Worm (Caenorhabditis elegans) whole organism, young adult: ENCODE results near the gene str-40.

Source experiments
- B0019.2 ChIP-seq: fragments of 200-800 bp; sonication (Bioruptor generic); conservative IDR thresholded peaks from 2 replicates; pipeline ENCODE4 v1.3.6; 2022; ENCODE audit warnings: missing genetic modification reagents, missing genetic modification characterization, missing compliant biosample characterization
- F37B4.10 ChIP-seq: fragments of 200-800 bp; sonication (Bioruptor generic); IDR thresholded peaks from 2 replicates; pipeline ENCODE4 v1.3.6; 2022; ENCODE audit warnings: missing genetic modification characterization, missing compliant biosample characterization
- F49E8.2 ChIP-seq: sonication (generic microtip); optimal IDR thresholded peaks from 3 replicates; lab custom pipeline; 2017; ENCODE audit warnings: missing genetic modification characterization, mild to moderate bottlenecking, missing compliant biosample characterization, antibody characterized with exemption, moderate library complexity; ENCODE audit not compliant: insufficient read depth
- F52B5.7 ChIP-seq: sonication (generic microtip); optimal IDR thresholded peaks from 2 replicates; lab custom pipeline; 2016; ENCODE audit warnings: mild to moderate bottlenecking, missing genetic modification characterization, missing compliant biosample characterization
- F57A8.1 ChIP-seq: fragments of 200-800 bp; sonication (Bioruptor generic); optimal IDR thresholded peaks from 2 replicates; lab custom pipeline; 2018; ENCODE audit warnings: mild to moderate bottlenecking, missing genetic modification characterization, moderate library complexity, missing compliant biosample characterization
- F57C9.4 ChIP-seq: sonication (generic microtip); optimal IDR thresholded peaks from 2 replicates; lab custom pipeline; 2017; ENCODE audit warnings: mild to moderate bottlenecking, missing genetic modification characterization, missing compliant biosample characterization
- K11D2.4 ChIP-seq: fragments of 200-800 bp; sonication (Bioruptor generic); IDR thresholded peaks from 2 replicates; pipeline ENCODE4 v1.3.6; 2022; ENCODE audit warnings: missing genetic modification reagents, missing genetic modification characterization, missing compliant biosample characterization
- T07F8.4 ChIP-seq: sonication (generic microtip); optimal IDR thresholded peaks from 2 replicates; lab custom pipeline; 2016; ENCODE audit warnings: mild to moderate bottlenecking, missing genetic modification characterization, moderate library complexity, missing compliant biosample characterization
- Y53F4B.3 ChIP-seq: fragments of 200-800 bp; sonication (Bioruptor generic); IDR thresholded peaks from 2 replicates; pipeline ENCODE4 v1.3.6; 2022; ENCODE audit warnings: missing genetic modification reagents, missing genetic modification characterization, missing compliant biosample characterization
- Y56A3A.18 ChIP-seq: fragments of 200-800 bp; sonication (Bioruptor generic); IDR thresholded peaks from 2 replicates; pipeline ENCODE4 v1.3.6; 2022; ENCODE audit warnings: missing genetic modification reagents, missing genetic modification characterization, missing compliant biosample characterization
- ZK185.1 ChIP-seq: sonication (generic microtip); optimal IDR thresholded peaks from 2 replicates; lab custom pipeline; 2016; ENCODE audit warnings: mild to moderate bottlenecking, missing genetic modification characterization, missing compliant biosample characterization; ENCODE audit not compliant: poor library complexity, severe bottlenecking
- aptf-3 ChIP-seq: fragments of 200-800 bp; sonication (Bioruptor generic); IDR thresholded peaks from 2 replicates; pipeline ENCODE4 v1.3.6; 2022; ENCODE audit warnings: missing genetic modification characterization, missing compliant biosample characterization
- athp-1 ChIP-seq: sonication (generic microtip); optimal IDR thresholded peaks from 2 replicates; lab custom pipeline; 2017; ENCODE audit warnings: mild to moderate bottlenecking, missing genetic modification characterization, missing compliant biosample characterization
- ccch-3 ChIP-seq: fragments of 200-800 bp; sonication (Bioruptor generic); optimal IDR thresholded peaks from 2 replicates; lab custom pipeline; 2018; ENCODE audit warnings: mild to moderate bottlenecking, missing genetic modification characterization, missing compliant biosample characterization
- ceh-100 ChIP-seq: fragments of 200-800 bp; sonication (Bioruptor generic); IDR thresholded peaks from 2 replicates; pipeline ENCODE4 v1.3.6; 2022; ENCODE audit warnings: missing genetic modification reagents, missing genetic modification characterization, missing compliant biosample characterization
- ceh-79 ChIP-seq: sonication (generic microtip); optimal IDR thresholded peaks from 2 replicates; lab custom pipeline; 2017; ENCODE audit warnings: mild to moderate bottlenecking, missing genetic modification characterization, missing compliant biosample characterization
- dpl-1 ChIP-seq: fragments of 150-350 bp; optimal IDR thresholded peaks from 2 replicates; lab custom pipeline; 2014; ENCODE audit warnings: missing biosample characterization, missing genetic modification reagents, missing genetic modification characterization
- efl-1 ChIP-seq: fragments of 150-350 bp; optimal IDR thresholded peaks from 2 replicates; lab custom pipeline; 2014; ENCODE audit warnings: missing biosample characterization, missing genetic modification reagents, missing genetic modification characterization
- egrh-3 ChIP-seq: fragments of 200-800 bp; sonication (Bioruptor generic); IDR thresholded peaks from 2 replicates; pipeline ENCODE4 v1.3.6; 2022; ENCODE audit warnings: missing genetic modification reagents, missing genetic modification characterization, missing compliant biosample characterization
- ekl-4 ChIP-seq: fragments of 200-800 bp; sonication (Bioruptor generic); IDR thresholded peaks from 2 replicates; pipeline ENCODE4 v1.3.6; 2022; ENCODE audit warnings: missing genetic modification reagents, missing genetic modification characterization, missing compliant biosample characterization
- fkh-3 ChIP-seq: sonication (generic microtip); optimal IDR thresholded peaks from 2 replicates; lab custom pipeline; 2016; ENCODE audit warnings: mild to moderate bottlenecking, missing genetic modification characterization, missing compliant biosample characterization
- gei-17 ChIP-seq: fragments of 200-800 bp; sonication (Bioruptor generic); optimal IDR thresholded peaks from 2 replicates; lab custom pipeline; 2018; ENCODE audit warnings: mild to moderate bottlenecking, missing genetic modification characterization, missing compliant biosample characterization
- him-1 ChIP-seq: sonication (generic microtip); optimal IDR thresholded peaks from 2 replicates; lab custom pipeline; 2016; ENCODE audit warnings: missing genotype, missing genetic modification reagents, missing genetic modification characterization, missing compliant biosample characterization
- hmg-1.2 ChIP-seq: fragments of 200-800 bp; sonication (Bioruptor generic); IDR thresholded peaks from 2 replicates; pipeline ENCODE4 v1.3.6; 2022; ENCODE audit warnings: missing genetic modification reagents, missing genetic modification characterization, missing compliant biosample characterization
- lin-35 ChIP-seq, 3 experiments: fragments of 150-350 bp in 2 of 3; sonication (generic microtip) in 1 of 3; optimal IDR thresholded peaks; 2 replicates each; lab custom pipeline; 2014 to 2018; ENCODE audit warnings: missing biosample characterization in 3 of 3, missing genetic modification characterization in 3 of 3, missing genetic modification reagents in 3 of 3
- lin-54 ChIP-seq: fragments of 200-800 bp; sonication (Bioruptor generic); optimal IDR thresholded peaks from 2 replicates; lab custom pipeline; 2018; ENCODE audit warnings: mild to moderate bottlenecking, missing genetic modification characterization, missing compliant biosample characterization
- madf-3 ChIP-seq: fragments of 200-800 bp; sonication (Bioruptor generic); IDR thresholded peaks from 2 replicates; pipeline ENCODE4 v1.3.6; 2022; ENCODE audit warnings: missing genetic modification reagents, missing genetic modification characterization, missing compliant biosample characterization
- madf-8 ChIP-seq: fragments of 200-800 bp; sonication (Bioruptor generic); conservative IDR thresholded peaks from 2 replicates; pipeline ENCODE4 v1.3.6; 2022; ENCODE audit warnings: missing genetic modification reagents, missing genetic modification characterization, missing compliant biosample characterization
- mcd-1 ChIP-seq: fragments of 200-800 bp; sonication (Bioruptor generic); IDR thresholded peaks from 2 replicates; pipeline ENCODE4 v1.3.6; 2022; ENCODE audit warnings: missing genetic modification reagents, missing genetic modification characterization, missing compliant biosample characterization
- rcor-1 ChIP-seq: fragments of 200-800 bp; sonication (Bioruptor generic); IDR thresholded peaks from 2 replicates; pipeline ENCODE4 v1.3.6; 2022; ENCODE audit warnings: missing genetic modification reagents, missing genetic modification characterization, missing compliant biosample characterization
- rec-8 ChIP-seq, 2 experiments: sonication (generic microtip); optimal IDR thresholded peaks; 2 replicates each; lab custom pipeline; 2016; ENCODE audit warnings: mild to moderate bottlenecking in 2 of 2, missing genetic modification characterization in 2 of 2, missing genetic modification reagents in 2 of 2, missing genotype in 2 of 2, missing biosample characterization in 1 of 2, missing compliant biosample characterization in 1 of 2, moderate library complexity in 1 of 2
- repo-1 ChIP-seq: sonication (generic microtip); optimal IDR thresholded peaks from 2 replicates; lab custom pipeline; 2017; ENCODE audit warnings: mild to moderate bottlenecking, missing genetic modification characterization, missing compliant biosample characterization
- rpc-1 ChIP-seq, 2 experiments: fragments of 150-350 bp in 1 of 2; sonication (generic microtip) in 1 of 2; optimal IDR thresholded peaks; 2 replicates each; lab custom pipeline; 2014 to 2018; ENCODE audit warnings: missing biosample characterization in 1 of 2, missing genetic modification characterization in 1 of 2, missing genetic modification reagents in 1 of 2, missing genotype in 1 of 2
- snpc-1.3 ChIP-seq: sonication (generic microtip); optimal IDR thresholded peaks from 2 replicates; lab custom pipeline; 2017; ENCODE audit warnings: missing genetic modification characterization, mild to moderate bottlenecking, missing compliant biosample characterization, antibody characterized with exemption, moderate library complexity, missing genotype, missing genetic modification reagents; ENCODE audit not compliant: insufficient read depth
- snpc-3.4 ChIP-seq: sonication (generic microtip); optimal IDR thresholded peaks from 2 replicates; lab custom pipeline; 2017; ENCODE audit warnings: missing genetic modification characterization, mild to moderate bottlenecking, missing compliant biosample characterization, antibody characterized with exemption, moderate library complexity, missing genotype, missing genetic modification reagents
- unc-62 ChIP-seq: fragments of 150-350 bp; optimal IDR thresholded peaks from 2 replicates; lab custom pipeline; 2014; ENCODE audit warnings: missing biosample characterization, missing genetic modification reagents, missing genetic modification characterization
- ztf-25 ChIP-seq: fragments of 200-800 bp; sonication (Bioruptor generic); IDR thresholded peaks from 2 replicates; pipeline ENCODE4 v1.3.6; 2022; ENCODE audit warnings: missing genetic modification reagents, missing genetic modification characterization, missing compliant biosample characterization
- ztf-28 ChIP-seq: fragments of 200-800 bp; sonication (Bioruptor generic); IDR thresholded peaks from 2 replicates; pipeline ENCODE4 v1.3.6; 2022; ENCODE audit warnings: missing genetic modification reagents, missing genetic modification characterization, missing compliant biosample characterization

The str-40 gene

ce11 chrV:3086260-3086659, 17.3 kb upstream of the str-40 start, which contains the start of gene srt-8:
Gene srt-8 (plus strand): TSS chrV:3086560.
- TF ChIP-seq rec-8 (tag; optimal IDR thresholded peaks at IDR 0.05; lab: Kevin White, UChicago) (no peak), ekl-4 (no peak), madf-8 (GFP tag; lab: Robert Waterston, UW) (no peak), dpl-1 (GFP tag; lab: Kevin White, UChicago) (no peak), F57C9.4 (tag; lab: Kevin White, UChicago) (no peak)

ce11 chrV:3081471-3081870, 12.5 kb upstream of the str-40 start, which contains the start of gene srt-7:
Gene srt-7 (plus strand): TSS chrV:3081771.
- TF ChIP-seq rcor-1 (GFP tag; lab: Robert Waterston, UW) (no peak), F52B5.7 (tag; lab: Kevin White, UChicago) (no peak), Y56A3A.18 (GFP tag; lab: Robert Waterston, UW) (no peak), ztf-25 (no peak), snpc-1.3 (no peak), snpc-3.4 (tag; lab: Kevin White, UChicago) (no peak), lin-54 (GFP tag; lab: Kevin White, UChicago) (no peak), ceh-79 (tag; lab: Kevin White, UChicago) (no peak), ZK185.1 (tag; lab: Kevin White, UChicago) (no peak)
- TF ChIP-seq, all 124 proteins: peak for 0

ce11 chrV:3080792-3081191, 11.8 kb upstream of the str-40 start, which contains the start of gene srt-5:
Gene srt-5 (minus strand): TSS chrV:3080892.
- TF ChIP-seq efl-1 (GFP tag; lab: Kevin White, UChicago) (no peak), repo-1 (no peak), Y53F4B.3 (GFP tag; lab: Robert Waterston, UW) (no peak), egrh-3 (GFP tag; lab: Robert Waterston, UW) (no peak), F49E8.2 (tag; lab: Kevin White, UChicago) (no peak), ztf-28 (GFP tag; lab: Robert Waterston, UW) (no peak), rpc-1 (optimal IDR thresholded peaks at IDR 0.05; lab: Kevin White, UChicago) (no peak), rpc-1 (tag; optimal IDR thresholded peaks at IDR 0.05; lab: Kevin White, UChicago) (no peak), ccch-3 (no peak), fkh-3 (tag; lab: Kevin White, UChicago) (no peak), gei-17 (GFP tag; lab: Kevin White, UChicago) (no peak), B0019.2 (GFP tag; lab: Robert Waterston, UW) (no peak), mcd-1 (GFP tag; lab: Robert Waterston, UW) (no peak), unc-62 (GFP tag; lab: Kevin White, UChicago) (no peak), F57A8.1 (GFP tag; lab: Kevin White, UChicago) (no peak), lin-35 (GFP tag; optimal IDR thresholded peaks at IDR 0.05; lab: Kevin White, UChicago) (no peak), K11D2.4 (GFP tag; lab: Robert Waterston, UW) (no peak), T07F8.4 (tag; lab: Kevin White, UChicago) (no peak)

ce11 chrV:3071548-3071947, 2.5 kb upstream of the str-40 start, which contains the start of gene C50H11.13:
Gene C50H11.13 (minus strand): TSS chrV:3071648.
- TF ChIP-seq F52B5.7 (tag; lab: Kevin White, UChicago): no peak
- TF ChIP-seq F37B4.10 (GFP tag; lab: Robert Waterston, UW): no peak
- TF ChIP-seq athp-1 (tag; lab: Kevin White, UChicago): no peak
- TF ChIP-seq him-1: no peak
- no peak for TF ChIP-seq hmg-1.2 (GFP tag; lab: Robert Waterston, UW)
- TF ChIP-seq madf-3: no peak
- TF ChIP-seq ceh-100 (GFP tag; lab: Robert Waterston, UW): no peak
- TF ChIP-seq F57A8.1 (GFP tag; lab: Kevin White, UChicago): no peak
- TF ChIP-seq aptf-3: no peak
